Worm (Caenorhabditis elegans): ENCODE measurements around the gene kreg-1.

DNA sequence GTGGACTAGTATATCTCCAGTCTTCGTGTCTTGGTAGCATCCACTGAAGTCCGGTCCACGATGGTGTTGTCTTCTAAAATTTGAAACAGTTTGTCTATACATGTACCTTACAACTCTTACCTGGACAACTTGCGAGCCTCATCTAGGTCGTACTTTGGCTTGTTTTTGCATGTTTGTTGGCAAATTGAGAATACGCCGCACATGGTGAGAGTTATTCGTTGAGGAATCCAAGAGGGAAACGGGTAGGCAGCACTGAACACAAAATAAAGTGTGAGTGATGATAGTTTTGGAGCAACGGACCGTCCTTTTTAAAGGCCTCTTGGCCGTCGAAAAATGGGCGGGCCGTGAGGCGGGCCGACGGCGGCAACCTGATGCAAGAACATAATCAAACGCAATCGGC, 41.1 kb downstream of the kreg-1 start, which contains the start of gene asns-2:
- TF ChIP-seq nhr-11 (tag; optimal IDR thresholded peaks at IDR 0.05) (no peak), ceh-16 (tag; optimal IDR thresholded peaks at IDR 0.05) (no peak), nhr-12 (tag; optimal IDR thresholded peaks at IDR 0.05) (no peak), ceh-82 (tag; optimal IDR thresholded peaks at IDR 0.05) (no peak)
